Worm (Caenorhabditis elegans): ENCODE measurements around the gene T25E12.6.

- no peak for TF ChIP-seq nhr-76 (tag; optimal IDR thresholded peaks at IDR 0.05)
- no peak for TF ChIP-seq unc-39 (tag; optimal IDR thresholded peaks at IDR 0.05)
- no peak for TF ChIP-seq M03D4.4 (tag; optimal IDR thresholded peaks at IDR 0.05)
Observed at ce11 chrV:16716574-16716973, 25.6 kb upstream of the T25E12.6 start, which contains the start of gene srh-137.

Measured in whole organism, mixed stage, embryonic.